Fruit fly (Drosophila melanogaster) whole organism, embryonic: Measurements from ENCODE around the gene PpV.
A peak's percentile ranks its signal among the peaks of the same experiment; 100 is the strongest.

Source experiments
- Ada2b ChIP-seq: fragments of 200-800 bp; sonication (Bioruptor generic); IDR thresholded peaks from 2 replicates; pipeline ENCODE4 v1.3.6; 2022; ENCODE audit warnings: missing biosample characterization, missing genetic modification characterization
- Bdp1 ChIP-seq: fragments of 200-800 bp; sonication (Bioruptor generic); optimal IDR thresholded peaks from 3 replicates; lab custom pipeline; 2016; ENCODE audit warnings: missing biosample characterization, missing genetic modification characterization
- CG10147 ChIP-seq: fragments of 200-800 bp; sonication (Bioruptor generic); optimal IDR thresholded peaks from 2 replicates; lab custom pipeline; 2019; ENCODE audit warnings: missing biosample characterization, mild to moderate bottlenecking, missing genetic modification characterization, moderate library complexity
- CG1024 ChIP-seq: fragments of 200-800 bp; sonication (Bioruptor generic); IDR thresholded peaks from 2 replicates; pipeline ENCODE4 v1.3.6; 2022; ENCODE audit warnings: missing biosample characterization, missing genetic modification characterization
- CG11085 ChIP-seq: fragments of 200-800 bp; sonication (Bioruptor generic); IDR thresholded peaks from 2 replicates; pipeline ENCODE4 v1.3.6; 2022; ENCODE audit warnings: missing biosample characterization, missing genetic modification characterization
- CG13287 ChIP-seq: fragments of 200-800 bp; sonication (Bioruptor generic); IDR thresholded peaks from 2 replicates; pipeline ENCODE4 v1.3.6; 2022; ENCODE audit warnings: missing biosample characterization, missing genetic modification characterization; ENCODE audit not compliant: partially characterized antibody
- CG13424 ChIP-seq: fragments of 200-800 bp; sonication (Bioruptor generic); optimal IDR thresholded peaks from 2 replicates; lab custom pipeline; 2019; ENCODE audit warnings: missing biosample characterization, mild to moderate bottlenecking, missing genetic modification characterization, moderate library complexity
- CG17612 ChIP-seq: fragments of 200-800 bp; sonication (Bioruptor generic); IDR thresholded peaks from 2 replicates; pipeline ENCODE4 v1.3.6; 2022; ENCODE audit warnings: missing biosample characterization, missing genetic modification characterization
- CG17802 ChIP-seq: fragments of 200-800 bp; sonication (Bioruptor generic); optimal IDR thresholded peaks from 2 replicates; lab custom pipeline; 2018; ENCODE audit warnings: missing biosample characterization, mild to moderate bottlenecking, missing genetic modification characterization, moderate library complexity
- CG18619 ChIP-seq: fragments of 200-800 bp; sonication (Bioruptor generic); optimal IDR thresholded peaks from 3 replicates; lab custom pipeline; 2017; ENCODE audit warnings: missing biosample characterization, mild to moderate bottlenecking, missing genetic modification characterization
- CG31388 ChIP-seq: fragments of 200-800 bp; sonication (Bioruptor generic); optimal IDR thresholded peaks from 2 replicates; lab custom pipeline; 2016; ENCODE audit warnings: missing biosample characterization, missing genetic modification characterization
- CG34224 ChIP-seq: fragments of 200-800 bp; sonication (Bioruptor generic); IDR thresholded peaks from 3 replicates; pipeline ENCODE4 v1.3.6; 2022; ENCODE audit warnings: missing biosample characterization, missing genetic modification characterization; ENCODE audit not compliant: partially characterized antibody
- CG4328 ChIP-seq: fragments of 200-800 bp; sonication (Bioruptor generic); optimal IDR thresholded peaks from 3 replicates; lab custom pipeline; 2017; ENCODE audit warnings: missing biosample characterization, missing genetic modification reagents, missing genetic modification characterization
- CG6654 ChIP-seq: fragments of 200-800 bp; sonication (Bioruptor generic); optimal IDR thresholded peaks from 2 replicates; lab custom pipeline; 2017; ENCODE audit warnings: missing biosample characterization, mild to moderate bottlenecking, missing genetic modification characterization
- CG6791 ChIP-seq: fragments of 200-800 bp; sonication (Bioruptor generic); IDR thresholded peaks from 3 replicates; pipeline ENCODE4 v1.3.6; 2022; ENCODE audit warnings: missing biosample characterization, missing genetic modification characterization; ENCODE audit not compliant: partially characterized antibody
- CG7372 ChIP-seq: fragments of 200-800 bp; sonication (Bioruptor generic); IDR thresholded peaks from 2 replicates; pipeline ENCODE4 v1.3.6; 2022; ENCODE audit warnings: missing biosample characterization, missing genetic modification characterization
- CG7556 ChIP-seq: fragments of 200-800 bp; sonication (Bioruptor generic); optimal IDR thresholded peaks from 2 replicates; lab custom pipeline; 2017; ENCODE audit warnings: missing biosample characterization, mild to moderate bottlenecking, missing genetic modification characterization
- CG7745 ChIP-seq: fragments of 200-800 bp; sonication (Bioruptor generic); optimal IDR thresholded peaks from 2 replicates; lab custom pipeline; 2018; ENCODE audit warnings: missing biosample characterization, mild to moderate bottlenecking, missing genetic modification characterization, moderate library complexity
- CG7839 ChIP-seq: fragments of 200-800 bp; sonication (Bioruptor generic); optimal IDR thresholded peaks from 3 replicates; lab custom pipeline; 2018; ENCODE audit warnings: missing biosample characterization, mild to moderate bottlenecking, missing genetic modification characterization, moderate library complexity
- D19A ChIP-seq: fragments of 200-800 bp; optimal IDR thresholded peaks from 3 replicates; lab custom pipeline; 2019; ENCODE audit warnings: missing biosample characterization, mild to moderate bottlenecking, missing genetic modification characterization, moderate library complexity
- Dbx ChIP-seq: fragments of 200-800 bp; sonication (Bioruptor generic); IDR thresholded peaks from 3 replicates; pipeline ENCODE4 v1.3.6; 2022; ENCODE audit warnings: missing biosample characterization, missing genetic modification characterization
- E2f1 ChIP-seq: fragments of 200-800 bp; sonication (Bioruptor generic); IDR thresholded peaks from 2 replicates; pipeline ENCODE4 v1.3.6; 2022; ENCODE audit warnings: missing biosample characterization, missing genetic modification characterization
- HmgD ChIP-seq: fragments of 200-800 bp; sonication (Bioruptor generic); optimal IDR thresholded peaks from 3 replicates; lab custom pipeline; 2016; ENCODE audit warnings: missing biosample characterization, missing genetic modification characterization
- Hmx ChIP-seq: fragments of 200-800 bp; sonication (Bioruptor generic); optimal IDR thresholded peaks from 2 replicates; lab custom pipeline; 2016; ENCODE audit warnings: missing biosample characterization, missing genetic modification characterization
- Hsf ChIP-seq: fragments of 200-800 bp; sonication (Bioruptor generic); optimal IDR thresholded peaks from 3 replicates; lab custom pipeline; 2016; ENCODE audit warnings: missing biosample characterization, missing genetic modification characterization
- Lhr ChIP-seq: fragments of 200-800 bp; sonication (Bioruptor generic); optimal IDR thresholded peaks from 3 replicates; lab custom pipeline; 2017; ENCODE audit warnings: mild to moderate bottlenecking, missing biosample characterization, missing genetic modification reagents, missing genetic modification characterization
- Lim3 ChIP-seq: fragments of 200-800 bp; sonication (Bioruptor generic); IDR thresholded peaks from 2 replicates; pipeline ENCODE4 v1.3.6; 2022; ENCODE audit warnings: missing biosample characterization, missing genetic modification characterization
- Max ChIP-seq: fragments of 200-800 bp; sonication (Bioruptor generic); optimal IDR thresholded peaks from 2 replicates; lab custom pipeline; 2016; ENCODE audit warnings: missing biosample characterization, mild to moderate bottlenecking, missing genetic modification characterization
- Myb ChIP-seq: fragments of 200-800 bp; sonication (Bioruptor generic); optimal IDR thresholded peaks from 2 replicates; lab custom pipeline; 2016; ENCODE audit warnings: missing biosample characterization, missing genetic modification characterization
- Nf-YA ChIP-seq: fragments of 200-800 bp; sonication (Bioruptor generic); IDR thresholded peaks from 2 replicates; pipeline ENCODE4 v1.3.6; 2022; ENCODE audit warnings: missing biosample characterization, missing genetic modification characterization
- Taf1 ChIP-seq: fragments of 200-800 bp; sonication (Bioruptor generic); IDR thresholded peaks from 2 replicates; pipeline ENCODE4 v1.3.6; 2022; ENCODE audit warnings: missing biosample characterization, missing genetic modification characterization
- Trl ChIP-seq, 3 experiments: fragments of >200 bp in 2 of 3; fragments of 200-800 bp in 1 of 3; sonication (Bioruptor generic) in 1 of 3; optimal IDR thresholded peaks; 2 replicates in 1 of 3; 3 replicates in 2 of 3; lab custom pipeline; 2016 to 2017; ENCODE audit warnings: missing biosample characterization in 1 of 3, missing genetic modification characterization in 1 of 3
- br ChIP-seq: fragments of >200 bp; optimal IDR thresholded peaks from 2 replicates; lab custom pipeline; 2017
- cato ChIP-seq: fragments of 200-800 bp; sonication (Bioruptor generic); optimal IDR thresholded peaks from 2 replicates; lab custom pipeline; 2016; ENCODE audit warnings: missing biosample characterization, missing genetic modification characterization, borderline replicate concordance
- caup ChIP-seq: fragments of 200-800 bp; sonication (Bioruptor generic); optimal IDR thresholded peaks from 3 replicates; lab custom pipeline; 2017; ENCODE audit warnings: missing biosample characterization, mild to moderate bottlenecking, missing genetic modification characterization, moderate library complexity; ENCODE audit not compliant: severe bottlenecking
- chm ChIP-seq: fragments of 200-800 bp; sonication (Bioruptor generic); IDR thresholded peaks from 2 replicates; pipeline ENCODE4 v1.3.6; 2022; ENCODE audit warnings: missing biosample characterization, missing genetic modification characterization
- crol ChIP-seq: fragments of 200-800 bp; sonication (Bioruptor generic); IDR thresholded peaks from 2 replicates; pipeline ENCODE4 v1.3.6; 2022; ENCODE audit warnings: missing biosample characterization, missing genetic modification characterization
- dpn ChIP-seq, 2 experiments: fragments of 200-800 bp; sonication (Bioruptor generic); optimal IDR thresholded peaks; 3 replicates each; lab custom pipeline; 2016; ENCODE audit warnings: missing biosample characterization in 2 of 2, missing genetic modification characterization in 2 of 2
- pan ChIP-seq, 4 experiments: fragments of >200 bp in 3 of 4; fragments of 200-800 bp in 1 of 4; sonication (Bioruptor generic) in 1 of 4; optimal IDR thresholded peaks in 3 of 4; IDR thresholded peaks in 1 of 4; 2 replicates each; pipeline versions ENCODE4 v1.3.6 to Lab custom; 2017 to 2022; ENCODE audit warnings: missing biosample characterization in 2 of 4, missing genetic modification characterization in 2 of 4, mixed read lengths in 1 of 4
- pfk ChIP-seq: fragments of 200-800 bp; sonication (Bioruptor generic); optimal IDR thresholded peaks from 2 replicates; lab custom pipeline; 2018; ENCODE audit warnings: missing biosample characterization, mild to moderate bottlenecking, missing genetic modification characterization, moderate library complexity
- ranshi ChIP-seq: fragments of 200-800 bp; sonication (Bioruptor generic); IDR thresholded peaks from 2 replicates; pipeline ENCODE4 v1.3.6; 2022; ENCODE audit warnings: missing biosample characterization, missing genetic modification characterization
- repo ChIP-seq: fragments of 200-800 bp; sonication (Bioruptor generic); optimal IDR thresholded peaks from 2 replicates; lab custom pipeline; 2016; ENCODE audit warnings: missing biosample characterization, missing genetic modification characterization
- rib ChIP-seq: fragments of 200-800 bp; sonication (Bioruptor generic); IDR thresholded peaks from 2 replicates; pipeline ENCODE4 v1.3.6; 2022; ENCODE audit warnings: missing biosample characterization, missing genetic modification characterization
- run ChIP-seq: fragments of 200-800 bp; sonication (Bioruptor generic); optimal IDR thresholded peaks from 3 replicates; lab custom pipeline; 2018; ENCODE audit warnings: missing biosample characterization, mild to moderate bottlenecking, missing genetic modification characterization
- sna ChIP-seq: fragments of 200-800 bp; sonication (Bioruptor generic); IDR thresholded peaks from 2 replicates; pipeline ENCODE4 v1.3.6; 2022; ENCODE audit warnings: missing biosample characterization, missing genetic modification characterization; ENCODE audit not compliant: partially characterized antibody
- stc ChIP-seq: fragments of 200-800 bp; sonication (Bioruptor generic); IDR thresholded peaks from 2 replicates; pipeline ENCODE4 v1.3.6; 2022; ENCODE audit warnings: missing biosample characterization, missing genetic modification characterization
- tup ChIP-seq: fragments of 200-800 bp; sonication (Bioruptor generic); optimal IDR thresholded peaks from 2 replicates; lab custom pipeline; 2016; ENCODE audit warnings: missing biosample characterization, mild to moderate bottlenecking, missing genetic modification characterization, moderate library complexity
- twi ChIP-seq: fragments of 200-800 bp; optimal IDR thresholded peaks from 2 replicates; lab custom pipeline; 2019; ENCODE audit warnings: missing biosample characterization, mild to moderate bottlenecking, missing genetic modification characterization, moderate library complexity
- wek ChIP-seq: fragments of 200-800 bp; sonication (Bioruptor generic); optimal IDR thresholded peaks from 3 replicates; lab custom pipeline; 2018; ENCODE audit warnings: missing biosample characterization, mild to moderate bottlenecking, missing genetic modification characterization, moderate library complexity

Gene PpV

dm6 chrX:6356748-6357397, 15.8 kb downstream of the PpV start (continued):
- TF ChIP-seq CG34224 (GFP tag; lab: Robert Waterston, UW) (no peak), HmgD (GFP tag; lab: Kevin White, UChicago) (no peak), dpn (GFP tag; optimal IDR thresholded peaks at IDR 0.05; lab: Kevin White, UChicago) (no peak), Dbx (GFP tag; lab: Robert Waterston, UW) (0 out of 3 replicates have a peak, but pooled peaks have one; percentile 15), CG11085 (GFP tag; lab: Robert Waterston, UW) (no peak), CG7839 (tag; lab: Kevin White, UChicago) (peak; percentile 38), sna (GFP tag; lab: Robert Waterston, UW) (no peak), Hmx (no peak), E2f1 (GFP tag; lab: Robert Waterston, UW) (0 out of 2 replicates have a peak, but pooled peaks have one; percentile 27), Bdp1 (no peak), twi (tag; lab: Kevin White, UChicago) (no peak), cato (GFP tag; lab: Kevin White, UChicago) (no peak), Max (no peak), CG6791 (GFP tag; lab: Robert Waterston, UW) (no peak), CG7556 (GFP tag; lab: Kevin White, UChicago) (peak; percentile 17), CG10147 (GFP tag; lab: Kevin White, UChicago) (no peak), crol (peak; percentile 95), caup (GFP tag; lab: Kevin White, UChicago) (no peak), CG17802 (tag; lab: Kevin White, UChicago) (no peak), Taf1 (GFP tag; lab: Robert Waterston, UW) (no peak), Hsf (GFP tag; lab: Kevin White, UChicago) (no peak), Ada2b (GFP tag; lab: Robert Waterston, UW) (no peak), rib (GFP tag; lab: Robert Waterston, UW) (no peak), CG6654 (GFP tag; lab: Kevin White, UChicago) (no peak), ranshi (GFP tag; lab: Robert Waterston, UW) (no peak), CG13287 (GFP tag; lab: Robert Waterston, UW) (0 out of 2 replicates have a peak, but pooled peaks have one; percentile 9), wek (GFP tag; lab: Kevin White, UChicago) (no peak), CG13424 (tag; lab: Kevin White, UChicago) (peak; percentile 10), CG7372 (GFP tag; lab: Robert Waterston, UW) (no peak), CG7745 (no peak), CG31388 (GFP tag; lab: Kevin White, UChicago) (no peak), Trl (optimal IDR thresholded peaks at IDR 0.05; lab: Kevin White, UChicago) (no peak), Trl (GFP tag; optimal IDR thresholded peaks at IDR 0.05; lab: Kevin White, UChicago) (no peak), pan (optimal IDR thresholded peaks at IDR 0.05; lab: Kevin White, UChicago) (no peak), pan (GFP tag; optimal IDR thresholded peaks at IDR 0.05 in 1 of 2, IDR thresholded peaks at IDR 0.05 in 1 of 2) (peak in 1 of 2 experiments; percentile 25), D19A (tag; lab: Kevin White, UChicago) (no peak), repo (GFP tag; lab: Kevin White, UChicago) (no peak), stc (GFP tag; lab: Robert Waterston, UW) (no peak), CG1024 (GFP tag; lab: Robert Waterston, UW) (no peak), CG17612 (GFP tag; lab: Robert Waterston, UW) (no peak), CG18619 (GFP tag; lab: Kevin White, UChicago) (peak; percentile 25), tup (no peak), Nf-YA (GFP tag; lab: Robert Waterston, UW) (no peak), pfk (no peak), CG4328 (GFP tag; lab: Kevin White, UChicago) (peak; percentile 14), br (no peak), Myb (GFP tag; lab: Kevin White, UChicago) (no peak), Lim3 (no peak), run (tag; lab: Kevin White, UChicago) (no peak), Lhr (GFP tag; lab: Kevin White, UChicago) (no peak), chm (no peak)
